Worm (Caenorhabditis elegans): ENCODE measurements around the gene snx-13.

snx-13 gene

ce11 chrIV:17087384-17088099 is at the start of gene snx-13, which contains the start of gene snr-1 (continued):
- TF ChIP-seq ahr-1 (tag; optimal IDR thresholded peaks at IDR 0.05): peak; percentile 98
- TF ChIP-seq hlh-8 (tag; optimal IDR thresholded peaks at IDR 0.05): peak; percentile 97
- peak; percentile 82 for TF ChIP-seq ceh-45 (GFP tag; IDR thresholded peaks at IDR 0.05)
- peak; percentile 98 for TF ChIP-seq ceh-14 (tag; optimal IDR thresholded peaks at IDR 0.05)
- TF ChIP-seq T23F11.4 (GFP tag; optimal IDR thresholded peaks at IDR 0.05): peak; percentile 83
- peak; percentile 80 for TF ChIP-seq lin-11 (tag; optimal IDR thresholded peaks at IDR 0.05)
- peak; percentile 79 for TF ChIP-seq pat-9 (tag; optimal IDR thresholded peaks at IDR 0.05)
- peak; percentile 42 for TF ChIP-seq fkh-6 (tag; optimal IDR thresholded peaks at IDR 0.05)
- TF ChIP-seq F13H6.1 (tag; optimal IDR thresholded peaks at IDR 0.05): peak; percentile 93
- TF ChIP-seq rnt-1 (tag; optimal IDR thresholded peaks at IDR 0.05): peak; percentile 94
- TF ChIP-seq K09A11.1 (tag; optimal IDR thresholded peaks at IDR 0.05; ENCODE audit: insufficient read depth): no peak
- no peak for TF ChIP-seq ceh-30 (tag; optimal IDR thresholded peaks at IDR 0.05)
- TF ChIP-seq npax-4 (tag; optimal IDR thresholded peaks at IDR 0.05): peak; percentile 64
- TF ChIP-seq dmd-4 (tag; optimal IDR thresholded peaks at IDR 0.05; ENCODE audit: borderline replicate concordance): peak; percentile 76
- TF ChIP-seq unc-55 (GFP tag; optimal IDR thresholded peaks at IDR 0.05): no peak
- peak; percentile 94 for TF ChIP-seq ceh-19 (GFP tag; optimal IDR thresholded peaks at IDR 0.05)
- TF ChIP-seq ttx-3 (tag; optimal IDR thresholded peaks at IDR 0.05): peak; percentile 95
- TF ChIP-seq nhr-11 (tag; optimal IDR thresholded peaks at IDR 0.05): no peak

DNA sequence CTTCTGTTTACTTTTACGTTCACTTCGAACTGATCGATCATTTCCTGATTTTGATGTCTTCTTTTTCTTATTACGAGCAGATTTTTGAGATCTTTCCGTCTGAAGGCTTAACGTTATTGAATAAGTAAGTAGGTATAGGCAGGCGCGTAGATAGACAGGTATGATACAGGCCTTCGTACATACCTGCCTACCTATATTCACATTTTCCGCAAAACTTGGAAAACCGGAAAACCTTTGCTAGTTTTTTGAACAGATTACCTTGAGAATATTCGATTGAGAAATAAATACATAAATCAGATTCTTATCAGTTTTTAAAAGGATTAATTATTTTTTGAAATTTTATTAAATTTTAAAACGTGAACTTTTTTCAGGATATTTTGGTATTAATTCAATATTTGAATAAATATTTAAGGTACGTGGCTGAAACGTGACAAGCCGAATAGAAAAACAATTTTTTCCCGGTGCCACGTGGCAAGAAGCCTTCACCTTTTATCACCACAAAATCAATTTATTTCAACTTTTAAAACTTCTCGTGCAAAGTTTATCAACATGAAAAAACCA is 43.9 kb upstream of the snx-13 start, which contains the start of the genes Y116A8C.37 and Y116A8C.38:
Gene Y116A8C.37, minus strand, starts transcription at position 101 of the 561 bp plus-strand sequence.
Gene Y116A8C.38, plus strand, starts transcription at position 511 of the 561 bp plus-strand sequence.
- TF ChIP-seq ceh-24 (tag; optimal IDR thresholded peaks at IDR 0.05): no peak
- TF ChIP-seq pat-9 (tag; optimal IDR thresholded peaks at IDR 0.05): no peak

- TF ChIP-seq nhr-232 (tag; optimal IDR thresholded peaks at IDR 0.05) (no peak), F13H6.1 (tag; optimal IDR thresholded peaks at IDR 0.05) (no peak), lin-11 (tag; optimal IDR thresholded peaks at IDR 0.05) (no peak), lim-6 (tag; optimal IDR thresholded peaks at IDR 0.05) (no peak), hlh-30 (tag; optimal IDR thresholded peaks at IDR 0.05; ENCODE audit: insufficient read depth) (no peak), syd-9 (tag; optimal IDR thresholded peaks at IDR 0.05) (no peak), ceh-34 (tag; optimal IDR thresholded peaks at IDR 0.05) (no peak), elt-4 (tag; optimal IDR thresholded peaks at IDR 0.05) (no peak), ceh-24 (tag; optimal IDR thresholded peaks at IDR 0.05) (no peak), K09A11.1 (tag; optimal IDR thresholded peaks at IDR 0.05; ENCODE audit: insufficient read depth) (no peak), fkh-6 (tag; optimal IDR thresholded peaks at IDR 0.05) (no peak), C08G9.2 (tag; optimal IDR thresholded peaks at IDR 0.05) (no peak), elt-2 (tag; optimal IDR thresholded peaks at IDR 0.05) (no peak)
Observed at ce11 chrIV:17126512-17126911, 39.3 kb upstream of the snx-13 start.

DNA sequence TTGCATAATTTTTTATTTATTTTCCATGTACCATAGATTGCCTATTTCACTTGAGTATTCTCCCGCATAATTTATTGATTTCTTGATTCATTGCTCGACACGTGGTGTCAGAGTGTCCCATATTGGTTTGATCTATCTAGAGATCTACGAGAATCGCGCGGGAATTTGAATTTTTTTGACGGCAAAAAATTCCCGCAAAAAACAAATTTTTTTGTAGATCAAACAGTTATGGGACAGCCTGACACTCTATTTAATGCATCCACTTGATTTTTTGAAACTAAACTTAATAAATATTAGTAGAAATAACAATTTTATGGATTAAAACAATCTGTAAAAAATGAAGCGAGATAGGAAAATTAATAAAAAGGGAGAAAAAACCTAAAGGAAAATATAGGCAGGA is 38.7 kb upstream of the snx-13 start:
- TF ChIP-seq dmd-4 (tag; optimal IDR thresholded peaks at IDR 0.05; ENCODE audit: borderline replicate concordance): no peak
- no peak for TF ChIP-seq pat-9 (tag; optimal IDR thresholded peaks at IDR 0.05)
- TF ChIP-seq rnt-1 (tag; optimal IDR thresholded peaks at IDR 0.05): no peak
- TF ChIP-seq nhr-11 (tag; optimal IDR thresholded peaks at IDR 0.05): no peak
- TF ChIP-seq madf-2 (tag; optimal IDR thresholded peaks at IDR 0.05): no peak
- no peak for TF ChIP-seq K02D7.2 (tag; optimal IDR thresholded peaks at IDR 0.05)
- no peak for TF ChIP-seq ttx-3 (tag; optimal IDR thresholded peaks at IDR 0.05)
- no peak for TF ChIP-seq K09A11.1 (tag; optimal IDR thresholded peaks at IDR 0.05; ENCODE audit: insufficient read depth)
- no peak for TF ChIP-seq ceh-30 (tag; optimal IDR thresholded peaks at IDR 0.05)
- TF ChIP-seq F13H6.1 (tag; optimal IDR thresholded peaks at IDR 0.05): no peak

DNA sequence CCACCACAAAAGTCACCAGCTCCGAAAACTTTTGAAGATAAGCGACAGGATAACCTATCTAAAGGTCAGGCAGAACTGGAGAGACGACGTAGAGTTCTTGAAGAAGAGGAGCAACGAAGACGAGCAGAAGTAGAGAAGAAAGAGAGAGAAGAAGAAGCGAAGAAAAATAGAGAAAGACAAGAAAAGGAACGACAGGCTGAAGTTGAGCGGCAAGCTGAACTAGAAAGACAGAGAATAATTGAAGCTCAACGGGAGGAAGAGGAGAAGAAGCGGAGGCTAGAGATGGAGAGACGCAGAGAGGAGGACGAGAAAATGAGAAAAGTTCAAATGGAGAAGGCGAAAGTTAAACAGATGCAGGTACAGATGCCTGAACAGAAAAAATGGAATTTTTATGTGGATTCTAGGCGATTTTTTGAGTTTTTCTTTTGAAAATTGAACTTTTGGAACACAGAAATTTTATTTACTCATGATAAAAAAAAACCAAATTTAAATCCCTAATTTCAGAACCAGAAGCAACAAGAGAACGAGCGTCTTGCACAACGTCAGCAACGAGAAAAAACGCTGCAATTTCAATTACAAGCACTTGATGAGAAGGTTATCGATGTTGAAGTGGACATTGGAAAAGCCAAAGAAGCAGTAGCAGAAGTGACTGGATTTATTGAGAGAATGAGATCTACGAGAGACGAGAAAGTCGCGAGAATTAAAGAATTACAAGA is 34.0 kb upstream of the snx-13 start:
- peak; percentile 2 for TF ChIP-seq unc-42 (tag; optimal IDR thresholded peaks at IDR 0.05)
- no peak for TF ChIP-seq mec-3 (tag; optimal IDR thresholded peaks at IDR 0.05; ENCODE audit: borderline replicate concordance)
